Fruit fly (Drosophila melanogaster): ENCODE data around the gene Pfdn2.

The Pfdn2 gene

DNA sequence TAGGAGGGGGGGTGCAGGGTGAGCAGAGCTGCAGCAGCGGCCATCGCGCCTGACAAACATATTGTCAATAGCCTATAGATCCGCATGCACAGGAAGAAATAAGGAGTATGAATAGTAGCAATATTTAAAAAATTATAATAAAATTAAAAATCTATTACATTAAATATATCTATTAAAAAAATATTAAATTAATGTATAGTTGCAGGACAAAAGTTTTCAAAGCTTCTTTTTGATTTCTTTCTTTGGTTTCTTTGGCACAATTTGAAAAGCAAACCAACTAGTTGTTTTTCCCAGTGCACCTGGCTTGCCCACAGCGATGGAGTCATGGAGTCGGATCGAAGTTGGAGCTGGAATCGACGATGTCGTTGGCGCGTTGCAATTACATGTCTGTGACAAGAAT is 42.4 kb downstream of the Pfdn2 start:
- TF ChIP-seq rgr (GFP tag; optimal IDR thresholded peaks at IDR 0.05) (no peak), Hr83 (GFP tag; optimal IDR thresholded peaks at IDR 0.05; ENCODE audit: poor library complexity, severe bottlenecking) (no peak), brk (GFP tag; optimal IDR thresholded peaks at IDR 0.05) (no peak), Vsx2 (GFP tag; optimal IDR thresholded peaks at IDR 0.05; ENCODE audit: partially characterized antibody) (no peak), dmrt93B (GFP tag; optimal IDR thresholded peaks at IDR 0.05) (no peak), Abd-B (GFP tag; optimal IDR thresholded peaks at IDR 0.05) (no peak), psq (GFP tag; optimal IDR thresholded peaks at IDR 0.05) (no peak), Hnf4 (GFP tag; optimal IDR thresholded peaks at IDR 0.05) (no peak), CG9705 (GFP tag; optimal IDR thresholded peaks at IDR 0.05) (no peak), Dif (GFP tag; optimal IDR thresholded peaks at IDR 0.05; ENCODE audit: partially characterized antibody) (no peak), foxo (GFP tag; optimal IDR thresholded peaks at IDR 0.05) (peak in 1 of 2 experiments; percentile 11), HLH106 (tag; optimal IDR thresholded peaks at IDR 0.05) (peak; percentile 6), Sp1 (GFP tag; optimal IDR thresholded peaks at IDR 0.05) (no peak), GATAd (GFP tag; optimal IDR thresholded peaks at IDR 0.05) (no peak), dsf (GFP tag; optimal IDR thresholded peaks at IDR 0.05; ENCODE audit: borderline replicate concordance) (no peak)

DNA sequence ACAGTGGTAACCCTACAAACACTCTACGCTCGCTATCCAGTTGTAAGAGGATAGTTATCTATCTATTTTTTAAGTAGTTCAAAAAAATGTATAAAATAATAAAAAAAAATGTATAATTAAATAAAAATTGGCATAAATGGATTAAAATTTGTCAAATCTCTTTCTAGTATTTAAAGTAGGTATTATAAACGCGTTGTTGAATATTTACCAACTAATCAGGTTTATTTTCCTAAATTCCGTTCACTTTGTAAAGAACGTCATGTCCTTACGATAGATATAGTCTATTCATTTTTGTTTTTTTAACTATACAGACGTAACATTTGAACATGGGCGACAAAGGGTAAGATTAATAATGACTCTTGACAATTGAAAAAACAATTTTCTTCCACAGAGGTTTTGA is 46.9 kb downstream of the Pfdn2 start, which contains the start of gene CG32081:
TSS of gene CG32081 (plus strand) at position 301 of the 400 bp plus-strand sequence.
- no peak for TF ChIP-seq jim (GFP tag; optimal IDR thresholded peaks at IDR 0.05)
- TF ChIP-seq ey (GFP tag; optimal IDR thresholded peaks at IDR 0.05) = no peak
- TF ChIP-seq CG9705 (GFP tag; optimal IDR thresholded peaks at IDR 0.05) = no peak
- TF ChIP-seq CG32264 (GFP tag; optimal IDR thresholded peaks at IDR 0.05) = no peak
- TF ChIP-seq Abd-B (GFP tag; optimal IDR thresholded peaks at IDR 0.05) = no peak
- no peak for TF ChIP-seq brk (GFP tag; optimal IDR thresholded peaks at IDR 0.05)
- no peak for TF ChIP-seq Mio (GFP tag; optimal IDR thresholded peaks at IDR 0.05)
- no peak for TF ChIP-seq Vsx2 (GFP tag; optimal IDR thresholded peaks at IDR 0.05; ENCODE audit: partially characterized antibody)
- TF ChIP-seq Rel (GFP tag; optimal IDR thresholded peaks at IDR 0.05) = no peak
- TF ChIP-seq Rel (tag; optimal IDR thresholded peaks at IDR 0.05) = no peak
- no peak for TF ChIP-seq Jra (GFP tag; optimal IDR thresholded peaks at IDR 0.05)
- TF ChIP-seq br (GFP tag; optimal IDR thresholded peaks at IDR 0.05) = no peak
- no peak for TF ChIP-seq pan (optimal IDR thresholded peaks at IDR 0.05)
- TF ChIP-seq CrebA (GFP tag; optimal IDR thresholded peaks at IDR 0.05; ENCODE audit: borderline replicate concordance) = no peak
- no peak for TF ChIP-seq lola (GFP tag; optimal IDR thresholded peaks at IDR 0.05)
- TF ChIP-seq Hnf4 (GFP tag; optimal IDR thresholded peaks at IDR 0.05) = no peak
- no peak for TF ChIP-seq HLH106 (tag; optimal IDR thresholded peaks at IDR 0.05)

- TF ChIP-seq brk (GFP tag; optimal IDR thresholded peaks at IDR 0.05) = no peak
- no peak for TF ChIP-seq Hnf4 (GFP tag; optimal IDR thresholded peaks at IDR 0.05)
- no peak for TF ChIP-seq HLH106 (tag; optimal IDR thresholded peaks at IDR 0.05)
- TF ChIP-seq sv (GFP tag; optimal IDR thresholded peaks at IDR 0.05) = no peak
- no peak for TF ChIP-seq lola (GFP tag; optimal IDR thresholded peaks at IDR 0.05)
- TF ChIP-seq h (GFP tag; optimal IDR thresholded peaks at IDR 0.05) = no peak
- no peak for TF ChIP-seq Abd-B (GFP tag; optimal IDR thresholded peaks at IDR 0.05)
- TF ChIP-seq woc (GFP tag; optimal IDR thresholded peaks at IDR 0.05) = no peak
- no peak for TF ChIP-seq rgr (GFP tag; optimal IDR thresholded peaks at IDR 0.05)
- TF ChIP-seq pan (optimal IDR thresholded peaks at IDR 0.05) = no peak
- TF ChIP-seq OdsH (GFP tag; optimal IDR thresholded peaks at IDR 0.05) = no peak
- TF ChIP-seq psq (GFP tag; optimal IDR thresholded peaks at IDR 0.05) = no peak
- no peak for TF ChIP-seq Hr78 (GFP tag; optimal IDR thresholded peaks at IDR 0.05)
- no peak for TF ChIP-seq Hr83 (GFP tag; optimal IDR thresholded peaks at IDR 0.05; ENCODE audit: poor library complexity, severe bottlenecking)
- no peak for TF ChIP-seq Sp1 (GFP tag; optimal IDR thresholded peaks at IDR 0.05)
- no peak for TF ChIP-seq dsf (GFP tag; optimal IDR thresholded peaks at IDR 0.05; ENCODE audit: borderline replicate concordance)
- no peak for TF ChIP-seq Vsx2 (GFP tag; optimal IDR thresholded peaks at IDR 0.05; ENCODE audit: partially characterized antibody)
Measured at dm6 chr3L:11025261-11025660, 48.9 kb downstream of the Pfdn2 start, which contains the start of gene CG32079. TSS of gene CG32079 (plus strand) at chr3L:11025561.

Measured in whole organism, wandering third instar larva.